Fruit fly (Drosophila melanogaster) whole organism, embryonic: ENCODE results near the gene Dhod.

Source experiments
- Atf3 ChIP-seq: fragments of 200-800 bp; sonication (Bioruptor generic); optimal IDR thresholded peaks from 3 replicates; lab custom pipeline; 2016; ENCODE audit warnings: missing biosample characterization, missing genetic modification characterization
- CG10431 ChIP-seq: fragments of 200-800 bp; sonication (Bioruptor generic); optimal IDR thresholded peaks from 3 replicates; lab custom pipeline; 2018; ENCODE audit warnings: missing biosample characterization, mild to moderate bottlenecking, missing genetic modification characterization
- CG10543 ChIP-seq: fragments of 200-800 bp; sonication (Bioruptor generic); optimal IDR thresholded peaks from 3 replicates; lab custom pipeline; 2017; ENCODE audit warnings: missing biosample characterization, mild to moderate bottlenecking, missing genetic modification characterization, moderate library complexity
- CG11093 ChIP-seq: fragments of 200-800 bp; sonication (Bioruptor generic); IDR thresholded peaks from 3 replicates; pipeline ENCODE4 v1.3.6; 2022; ENCODE audit warnings: missing biosample characterization, missing genetic modification characterization
- CG11398 ChIP-seq: fragments of 200-800 bp; sonication (Bioruptor generic); optimal IDR thresholded peaks from 2 replicates; lab custom pipeline; 2016; ENCODE audit warnings: missing biosample characterization, missing genetic modification characterization
- CG11560 ChIP-seq: fragments of 200-800 bp; sonication (Bioruptor generic); IDR thresholded peaks from 3 replicates; pipeline ENCODE4 v1.3.6; 2022; ENCODE audit warnings: missing biosample characterization, missing genetic modification characterization
- CG11695 ChIP-seq: fragments of 200-800 bp; sonication (Bioruptor generic); IDR thresholded peaks from 3 replicates; pipeline ENCODE4 v1.3.6; 2022; ENCODE audit warnings: missing biosample characterization, missing genetic modification characterization
- CG11696 ChIP-seq: fragments of 200-800 bp; sonication (Bioruptor generic); IDR thresholded peaks from 2 replicates; pipeline ENCODE4 v1.3.6; 2022; ENCODE audit warnings: missing biosample characterization, missing genetic modification characterization
- CG12391 ChIP-seq: fragments of 200-800 bp; sonication (Bioruptor generic); optimal IDR thresholded peaks from 3 replicates; lab custom pipeline; 2018; ENCODE audit warnings: missing biosample characterization, mild to moderate bottlenecking, missing genetic modification characterization, moderate library complexity
- CG14441 ChIP-seq: fragments of 200-800 bp; sonication (Bioruptor generic); IDR thresholded peaks from 2 replicates; pipeline ENCODE4 v1.3.6; 2022; ENCODE audit warnings: missing biosample characterization, missing genetic modification characterization
- CG14667 ChIP-seq: fragments of 200-800 bp; sonication (Bioruptor generic); IDR thresholded peaks from 2 replicates; pipeline ENCODE4 v1.3.6; 2022; ENCODE audit warnings: missing biosample characterization, missing genetic modification characterization
- CG14965 ChIP-seq: fragments of 200-800 bp; sonication (Bioruptor generic); optimal IDR thresholded peaks from 2 replicates; lab custom pipeline; 2016; ENCODE audit warnings: missing biosample characterization, missing genetic modification characterization, borderline replicate concordance
- CG15479 ChIP-seq: fragments of 200-800 bp; sonication (Bioruptor generic); optimal IDR thresholded peaks from 3 replicates; lab custom pipeline; 2019; ENCODE audit warnings: missing biosample characterization, mild to moderate bottlenecking, missing genetic modification characterization, moderate library complexity
- CG1602 ChIP-seq: fragments of 200-800 bp; sonication (Bioruptor generic); optimal IDR thresholded peaks from 3 replicates; lab custom pipeline; 2016; ENCODE audit warnings: missing biosample characterization, missing genetic modification characterization
- CG17328 ChIP-seq: fragments of 200-800 bp; sonication (Bioruptor generic); IDR thresholded peaks from 2 replicates; pipeline ENCODE4 v1.3.6; 2022; ENCODE audit warnings: missing biosample characterization, missing genetic modification characterization
- CG17912 ChIP-seq: fragments of 200-800 bp; sonication (Bioruptor generic); optimal IDR thresholded peaks from 2 replicates; lab custom pipeline; 2018; ENCODE audit warnings: missing biosample characterization, mild to moderate bottlenecking, missing genetic modification characterization
- CG18619 ChIP-seq: fragments of 200-800 bp; sonication (Bioruptor generic); optimal IDR thresholded peaks from 3 replicates; lab custom pipeline; 2017; ENCODE audit warnings: missing biosample characterization, mild to moderate bottlenecking, missing genetic modification characterization
- CG30403 ChIP-seq: fragments of 200-800 bp; sonication (Bioruptor generic); optimal IDR thresholded peaks from 3 replicates; lab custom pipeline; 2016; ENCODE audit warnings: missing biosample characterization, missing genetic modification characterization
- CG3163 ChIP-seq: fragments of 200-800 bp; sonication (Bioruptor generic); optimal IDR thresholded peaks from 3 replicates; lab custom pipeline; 2016; ENCODE audit warnings: missing biosample characterization, missing genetic modification characterization
- CG34376 ChIP-seq: fragments of 200-800 bp; sonication (Bioruptor generic); optimal IDR thresholded peaks from 2 replicates; lab custom pipeline; 2018; ENCODE audit warnings: missing biosample characterization, mild to moderate bottlenecking, missing genetic modification characterization
- CG4854 ChIP-seq: fragments of 200-800 bp; sonication (Bioruptor generic); optimal IDR thresholded peaks from 2 replicates; lab custom pipeline; 2016; ENCODE audit warnings: missing biosample characterization, missing genetic modification characterization, inconsistent platforms
- CG7271 ChIP-seq: fragments of 200-800 bp; sonication (Bioruptor generic); optimal IDR thresholded peaks from 2 replicates; lab custom pipeline; 2018; ENCODE audit warnings: missing biosample characterization, mild to moderate bottlenecking, missing genetic modification characterization, moderate library complexity
- CG9932 ChIP-seq: fragments of 200-800 bp; sonication (Bioruptor generic); IDR thresholded peaks from 2 replicates; pipeline ENCODE4 v1.3.6; 2022; ENCODE audit warnings: missing biosample characterization, missing genetic modification characterization
- CTCF ChIP-seq: fragments of 200-800 bp; sonication (Bioruptor generic); optimal IDR thresholded peaks from 2 replicates; lab custom pipeline; 2017; ENCODE audit warnings: missing biosample characterization, mild to moderate bottlenecking, missing genetic modification characterization, moderate library complexity
- Dbx ChIP-seq: fragments of 200-800 bp; sonication (Bioruptor generic); IDR thresholded peaks from 3 replicates; pipeline ENCODE4 v1.3.6; 2022; ENCODE audit warnings: missing biosample characterization, missing genetic modification characterization
- Doc2 ChIP-seq: fragments of 200-800 bp; sonication (Bioruptor generic); IDR thresholded peaks from 2 replicates; pipeline ENCODE4 v1.3.6; 2022; ENCODE audit warnings: missing biosample characterization, missing genetic modification characterization
- Dp ChIP-seq: fragments of 200-800 bp; sonication (Bioruptor generic); optimal IDR thresholded peaks from 2 replicates; lab custom pipeline; 2018; ENCODE audit warnings: missing biosample characterization, mild to moderate bottlenecking, missing genetic modification characterization, moderate library complexity
- H2.0 ChIP-seq: fragments of 200-800 bp; sonication (Bioruptor generic); IDR thresholded peaks from 2 replicates; pipeline ENCODE4 v1.3.6; 2022; ENCODE audit warnings: missing biosample characterization, missing genetic modification characterization
- MTF-1 ChIP-seq: fragments of 200-800 bp; sonication (Bioruptor generic); optimal IDR thresholded peaks from 2 replicates; lab custom pipeline; 2018; ENCODE audit warnings: missing biosample characterization, mild to moderate bottlenecking, missing genetic modification characterization, borderline replicate concordance
- Mad ChIP-seq: fragments of 200-800 bp; sonication (Bioruptor generic); optimal IDR thresholded peaks from 2 replicates; lab custom pipeline; 2016; ENCODE audit warnings: missing biosample characterization, missing genetic modification characterization
- NfI ChIP-seq: fragments of 200-800 bp; sonication (Bioruptor generic); optimal IDR thresholded peaks from 3 replicates; lab custom pipeline; 2018; ENCODE audit warnings: missing biosample characterization, mild to moderate bottlenecking, missing genetic modification characterization, moderate library complexity
- Six4 ChIP-seq: fragments of 200-800 bp; sonication (Bioruptor generic); optimal IDR thresholded peaks from 2 replicates; lab custom pipeline; 2016; ENCODE audit warnings: missing biosample characterization, missing genetic modification characterization
- TFAM ChIP-seq: fragments of 200-800 bp; sonication (Bioruptor generic); optimal IDR thresholded peaks from 2 replicates; lab custom pipeline; 2017; ENCODE audit warnings: missing biosample characterization, missing genetic modification characterization, inconsistent platforms
- bab2 ChIP-seq: fragments of 200-800 bp; sonication (Bioruptor generic); optimal IDR thresholded peaks from 2 replicates; lab custom pipeline; 2016; ENCODE audit warnings: missing biosample characterization, missing genetic modification characterization
- bowl ChIP-seq: fragments of 200-800 bp; sonication (Bioruptor generic); IDR thresholded peaks from 2 replicates; pipeline ENCODE4 v1.3.6; 2022; ENCODE audit warnings: missing biosample characterization, missing genetic modification characterization
- cad ChIP-seq: fragments of >200 bp; optimal IDR thresholded peaks from 2 replicates; lab custom pipeline; 2017; ENCODE audit warnings: missing biosample characterization, missing genetic modification characterization
- chif ChIP-seq, 2 experiments: fragments of 200-800 bp; sonication (Bioruptor generic); optimal IDR thresholded peaks; 3 replicates each; lab custom pipeline; 2016; ENCODE audit warnings: missing biosample characterization in 2 of 2, missing genetic modification characterization in 2 of 2
- dpn ChIP-seq, 2 experiments: fragments of 200-800 bp; sonication (Bioruptor generic); optimal IDR thresholded peaks; 3 replicates each; lab custom pipeline; 2016; ENCODE audit warnings: missing biosample characterization in 2 of 2, missing genetic modification characterization in 2 of 2
- ftz-f1 ChIP-seq: fragments of 200-800 bp; sonication (Bioruptor generic); optimal IDR thresholded peaks from 2 replicates; lab custom pipeline; 2016; ENCODE audit warnings: missing biosample characterization, missing genetic modification characterization
- h ChIP-seq: fragments of >200 bp; optimal IDR thresholded peaks from 2 replicates; lab custom pipeline; 2017
- lilli ChIP-seq: fragments of 200-800 bp; sonication (Bioruptor generic); optimal IDR thresholded peaks from 3 replicates; lab custom pipeline; 2016; ENCODE audit warnings: missing biosample characterization, missing genetic modification characterization
- nom ChIP-seq: fragments of 200-800 bp; sonication (Bioruptor generic); optimal IDR thresholded peaks from 2 replicates; lab custom pipeline; 2017; ENCODE audit warnings: missing biosample characterization, missing genetic modification characterization, mild to moderate bottlenecking, moderate library complexity, missing genetic modification reagents
- pb ChIP-seq: fragments of 200-800 bp; sonication (Bioruptor generic); optimal IDR thresholded peaks from 3 replicates; lab custom pipeline; 2016; ENCODE audit warnings: missing biosample characterization, missing genetic modification characterization
- run ChIP-seq: fragments of 200-800 bp; sonication (Bioruptor generic); optimal IDR thresholded peaks from 3 replicates; lab custom pipeline; 2018; ENCODE audit warnings: missing biosample characterization, mild to moderate bottlenecking, missing genetic modification characterization
- sc ChIP-seq, 3 experiments: fragments of >200 bp in 2 of 3; fragments of 200-800 bp in 1 of 3; sonication (Bioruptor generic) in 1 of 3; optimal IDR thresholded peaks; 2 replicates in 2 of 3; 3 replicates in 1 of 3; lab custom pipeline; 2017; ENCODE audit warnings: mild to moderate bottlenecking in 1 of 3, missing biosample characterization in 1 of 3, missing genetic modification characterization in 1 of 3, missing genetic modification reagents in 1 of 3
- seq ChIP-seq: fragments of 200-800 bp; sonication (Bioruptor generic); IDR thresholded peaks from 2 replicates; pipeline ENCODE4 v1.3.6; 2022; ENCODE audit warnings: missing biosample characterization, missing genetic modification characterization
- slp2 ChIP-seq: fragments of 200-800 bp; sonication (Bioruptor generic); optimal IDR thresholded peaks from 2 replicates; lab custom pipeline; 2016; ENCODE audit warnings: missing biosample characterization, missing genetic modification characterization
- sqz ChIP-seq: fragments of 200-800 bp; sonication (Bioruptor generic); optimal IDR thresholded peaks from 3 replicates; lab custom pipeline; 2018; ENCODE audit warnings: missing biosample characterization, mild to moderate bottlenecking, missing genetic modification characterization
- stc ChIP-seq: fragments of 200-800 bp; sonication (Bioruptor generic); IDR thresholded peaks from 2 replicates; pipeline ENCODE4 v1.3.6; 2022; ENCODE audit warnings: missing biosample characterization, missing genetic modification characterization
- sug ChIP-seq: fragments of 200-800 bp; optimal IDR thresholded peaks from 2 replicates; lab custom pipeline; 2019; ENCODE audit warnings: missing biosample characterization, mild to moderate bottlenecking, missing genetic modification characterization, moderate library complexity
- tgo ChIP-seq: fragments of 200-800 bp; sonication (Bioruptor generic); IDR thresholded peaks from 3 replicates; pipeline ENCODE4 v1.3.6; 2022; ENCODE audit warnings: missing biosample characterization, missing genetic modification characterization

Gene Dhod

DNA sequence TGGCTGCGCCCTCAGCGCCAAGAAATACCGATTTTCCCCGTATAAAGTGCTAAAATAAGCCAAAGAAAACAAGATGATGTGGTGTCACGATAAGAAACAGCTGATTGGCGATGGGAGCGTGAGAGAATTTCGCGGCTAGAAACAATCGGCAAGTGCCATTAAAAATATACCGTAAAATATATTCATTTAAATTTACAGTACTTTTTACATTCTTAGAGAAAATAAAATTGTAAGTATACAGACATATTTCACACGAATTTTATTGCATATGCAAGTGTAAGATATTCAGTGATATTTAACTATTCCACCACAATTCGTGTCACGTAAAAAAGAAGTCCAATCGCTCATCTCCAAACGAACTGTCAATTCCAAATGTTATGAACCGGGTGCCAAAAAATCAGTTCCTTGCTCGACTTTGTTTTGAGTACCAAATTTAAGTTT is 23.9 kb upstream of the Dhod start, which contains the start of the genes Unc50, CG11755 and CG8043 (continued):
- TF ChIP-seq Mad (peak; percentile 76), Six4 (GFP tag; lab: Kevin White, UChicago) (peak; percentile 57), dpn (GFP tag; optimal IDR thresholded peaks at IDR 0.05; lab: Kevin White, UChicago) (peak; percentile 78 to 84), Doc2 (GFP tag; lab: Robert Waterston, UW) (no peak), CG17912 (GFP tag; lab: Kevin White, UChicago) (no peak), chif (GFP tag; optimal IDR thresholded peaks at IDR 0.05; lab: Kevin White, UChicago) (peak; percentile 53 to 74), run (peak; percentile 26), tgo (peak; percentile 76), CG11696 (GFP tag; lab: Robert Waterston, UW) (no peak), sug (tag; lab: Kevin White, UChicago) (peak; percentile 88), CG3163 (GFP tag; lab: Kevin White, UChicago) (peak; percentile 9), h (lab: Kevin White, UChicago) (no peak), CG1602 (GFP tag; lab: Kevin White, UChicago) (peak; percentile 75), CG30403 (peak; percentile 90), CG11560 (no peak), Atf3 (GFP tag; lab: Kevin White, UChicago) (peak; percentile 23), bowl (GFP tag; lab: Robert Waterston, UW) (no peak), Dbx (GFP tag; lab: Robert Waterston, UW) (peak; percentile 90), CG14441 (GFP tag; lab: Robert Waterston, UW) (peak; percentile 67), seq (GFP tag; lab: Robert Waterston, UW) (peak; percentile 48; the same call in 1 of the 2 replicates), ftz-f1 (no peak), nom (no peak), pb (GFP tag; lab: Kevin White, UChicago) (peak; percentile 47), CG14965 (no peak), CG14667 (GFP tag; lab: Robert Waterston, UW) (peak; percentile 75), CG11398 (GFP tag; lab: Kevin White, UChicago) (no peak), stc (GFP tag; lab: Robert Waterston, UW) (no peak), Dp (GFP tag; lab: Kevin White, UChicago) (peak; percentile 30), CG18619 (peak; percentile 78), lilli (peak; percentile 91), CTCF (GFP tag; lab: Kevin White, UChicago) (no peak), CG17328 (GFP tag; lab: Robert Waterston, UW) (0 out of 2 replicates have a peak, but pooled peaks have one; percentile 7), CG11695 (peak; percentile 77; the same call in 2 of the 3 replicates), CG4854 (peak; percentile 70), sqz (GFP tag; lab: Kevin White, UChicago) (peak; percentile 30), CG10431 (peak; percentile 30), CG11093 (GFP tag; lab: Robert Waterston, UW) (peak; percentile 73; the same call in 2 of the 3 replicates), CG9932 (peak; percentile 95), TFAM (GFP tag; lab: Kevin White, UChicago) (no peak), CG7271 (peak; percentile 30), cad (GFP tag; lab: Kevin White, UChicago) (no peak), CG34376 (GFP tag; lab: Kevin White, UChicago) (peak; percentile 79), CG15479 (GFP tag; lab: Kevin White, UChicago) (no peak), CG10543 (GFP tag; lab: Kevin White, UChicago) (peak; percentile 78), H2.0 (peak; percentile 56; the same call in 1 of the 2 replicates), NfI (GFP tag; lab: Kevin White, UChicago) (peak; percentile 69), CG12391 (peak; percentile 87), sc (optimal IDR thresholded peaks at IDR 0.05; lab: Kevin White, UChicago) (no peak), sc (GFP tag; optimal IDR thresholded peaks at IDR 0.05; lab: Kevin White, UChicago) (peak; percentile 29), MTF-1 (GFP tag; lab: Kevin White, UChicago) (no peak), slp2 (peak; percentile 43), bab2 (GFP tag; lab: Kevin White, UChicago) (peak; percentile 57)
